Fruit fly (Drosophila melanogaster): ENCODE results near the gene Trf2.

Gene Trf2

dm6 chrX:8408971-8409455, at the start of gene Trf2 (continued):
- TF ChIP-seq CG10543 (GFP tag; optimal IDR thresholded peaks at IDR 0.05) (peak; percentile 11), sima (GFP tag; optimal IDR thresholded peaks at IDR 0.05) (no peak), CG8765 (GFP tag; IDR thresholded peaks at IDR 0.05) (peak; percentile 18; the same call in 1 of the 2 replicates), CG34376 (GFP tag; optimal IDR thresholded peaks at IDR 0.05) (no peak), CG12104 (GFP tag; optimal IDR thresholded peaks at IDR 0.05) (no peak), HLH54F (GFP tag; optimal IDR thresholded peaks at IDR 0.05) (peak; percentile 19), CG9609 (GFP tag; optimal IDR thresholded peaks at IDR 0.05) (no peak), Lhr (GFP tag; optimal IDR thresholded peaks at IDR 0.05) (peak; percentile 30), dysf (GFP tag; IDR thresholded peaks at IDR 0.05) (no peak), unpg (GFP tag; optimal IDR thresholded peaks at IDR 0.05) (no peak), cas (GFP tag; IDR thresholded peaks at IDR 0.05) (no peak), dmrt99B (tag; optimal IDR thresholded peaks at IDR 0.05) (no peak), ken (GFP tag; IDR thresholded peaks at IDR 0.05) (0 out of 3 replicates have a peak, but pooled peaks have one; percentile 12), slp2 (GFP tag; optimal IDR thresholded peaks at IDR 0.05) (no peak), CG12659 (GFP tag; optimal IDR thresholded peaks at IDR 0.05) (peak; percentile 59), dmrt11E (tag; optimal IDR thresholded peaks at IDR 0.05) (no peak), CG10959 (GFP tag; IDR thresholded peaks at IDR 0.05) (no peak), jigr1 (GFP tag; IDR thresholded peaks at IDR 0.05) (no peak), nmo (GFP tag; optimal IDR thresholded peaks at IDR 0.05) (peak; percentile 34), CG12769 (tag; optimal IDR thresholded peaks at IDR 0.05) (no peak), CG11398 (GFP tag; optimal IDR thresholded peaks at IDR 0.05) (no peak), CG11695 (GFP tag; IDR thresholded peaks at IDR 0.05) (peak; percentile 9; the same call in 1 of the 3 replicates), HLHmδ (GFP tag; optimal IDR thresholded peaks at IDR 0.05) (peak; percentile 81), kni (GFP tag; optimal IDR thresholded peaks at IDR 0.05) (no peak), Nf-YC (tag; optimal IDR thresholded peaks at IDR 0.05) (no peak), Neu2 (GFP tag; optimal IDR thresholded peaks at IDR 0.05; ENCODE audit: borderline replicate concordance) (no peak), HmgZ (tag; optimal IDR thresholded peaks at IDR 0.05) (peak; percentile 21), corto (GFP tag; optimal IDR thresholded peaks at IDR 0.05) (no peak), CG1233 (GFP tag; optimal IDR thresholded peaks at IDR 0.05) (no peak), Rfx (GFP tag; IDR thresholded peaks at IDR 0.05) (peak; percentile 30; the same call in 1 of the 2 replicates), trem (tag; optimal IDR thresholded peaks at IDR 0.05) (no peak), pros (GFP tag; optimal IDR thresholded peaks at IDR 0.05) (no peak), CG8281 (tag; optimal IDR thresholded peaks at IDR 0.05) (no peak), amos (GFP tag; IDR thresholded peaks at IDR 0.05; ENCODE audit: partially characterized antibody) (peak; percentile 54; the same call in 1 of the 2 replicates), CG1792 (GFP tag; optimal IDR thresholded peaks at IDR 0.05) (no peak), CG34422 (GFP tag; IDR thresholded peaks at IDR 0.05) (peak; percentile 44; the same call in 1 of the 3 replicates), MESR4 (GFP tag; optimal IDR thresholded peaks at IDR 0.05) (peak; percentile 50), pnt (GFP tag; optimal IDR thresholded peaks at IDR 0.05) (no peak), pita (GFP tag; optimal IDR thresholded peaks at IDR 0.05) (peak; percentile 43), CrebB (tag; optimal IDR thresholded peaks at IDR 0.05) (peak; percentile 47), tio (GFP tag; optimal IDR thresholded peaks at IDR 0.05) (no peak), Atf3 (GFP tag; optimal IDR thresholded peaks at IDR 0.05) (no peak), Hand (GFP tag; optimal IDR thresholded peaks at IDR 0.05) (no peak), yki (optimal IDR thresholded peaks at IDR 0.05) (no peak), TFAM (GFP tag; optimal IDR thresholded peaks at IDR 0.05) (no peak), CG7271 (tag; optimal IDR thresholded peaks at IDR 0.05) (peak; percentile 33), Dp (GFP tag; optimal IDR thresholded peaks at IDR 0.05) (peak; percentile 43), CG15479 (GFP tag; optimal IDR thresholded peaks at IDR 0.05) (no peak), Dll (GFP tag; IDR thresholded peaks at IDR 0.05; ENCODE audit: partially characterized antibody) (no peak), CG4424 (GFP tag; optimal IDR thresholded peaks at IDR 0.05) (no peak)

Data from whole organism, embryonic.